Fruit fly (Drosophila melanogaster) S2 (cell line): ENCODE results near the gene CG43750.

Source experiments
- CG8478 ChIP-seq: fragments of >200 bp; optimal IDR thresholded peaks from 2 replicates; lab custom pipeline; 2018
- CTCF ChIP-seq, 2 experiments: fragments of >200 bp; optimal IDR thresholded peaks; 2 replicates each; lab custom pipeline; 2018

DNA sequence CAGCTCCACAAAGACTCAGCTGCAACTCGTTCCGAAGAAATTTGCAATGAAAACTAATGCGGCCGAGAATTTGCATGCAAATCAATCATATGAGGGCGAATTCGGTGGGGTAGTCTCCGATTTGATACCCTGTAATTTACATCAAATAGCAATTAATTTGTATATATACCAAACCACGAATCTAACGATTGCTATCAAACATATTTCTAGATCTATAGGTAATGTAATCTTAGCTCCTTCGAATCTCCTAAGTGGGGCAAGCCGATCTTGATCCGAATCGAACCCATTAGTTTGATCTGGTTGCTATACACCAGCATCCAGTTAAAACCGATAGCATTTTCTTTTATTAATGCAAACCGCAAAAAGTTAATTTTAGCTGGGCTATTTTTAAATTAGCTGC is 43.7 kb upstream of the CG43750 start:
- TF ChIP-seq CG8478 (lab: Kevin White, UChicago) (no peak), CTCF (optimal IDR thresholded peaks at IDR 0.05; lab: Kevin White, UChicago) (no peak)
